Fruit fly (Drosophila melanogaster) Kc167 (cell line): ENCODE data around the gene hid.

ENCODE experiments used
- Myc ChIP-seq: fragments of >200 bp; optimal IDR thresholded peaks from 2 replicates; lab custom pipeline; 2017; ENCODE audit warnings: missing external identifiers
- Sin3A ChIP-seq: fragments of >200 bp; optimal IDR thresholded peaks from 2 replicates; lab custom pipeline; 2018; ENCODE audit warnings: missing external identifiers
- h ChIP-seq: fragments of >200 bp; optimal IDR thresholded peaks from 3 replicates; lab custom pipeline; 2018; ENCODE audit warnings: missing external identifiers
- insv ChIP-seq: fragments of >200 bp; optimal IDR thresholded peaks from 3 replicates; lab custom pipeline; 2018; ENCODE audit warnings: missing external identifiers
- psq ChIP-seq: fragments of >200 bp; optimal IDR thresholded peaks from 2 replicates; lab custom pipeline; 2017; ENCODE audit warnings: missing external identifiers
- ttk ChIP-seq: sonication (Bioruptor generic); optimal IDR thresholded peaks from 2 replicates; lab custom pipeline; 2017; ENCODE audit warnings: missing external identifiers

Gene hid

DNA sequence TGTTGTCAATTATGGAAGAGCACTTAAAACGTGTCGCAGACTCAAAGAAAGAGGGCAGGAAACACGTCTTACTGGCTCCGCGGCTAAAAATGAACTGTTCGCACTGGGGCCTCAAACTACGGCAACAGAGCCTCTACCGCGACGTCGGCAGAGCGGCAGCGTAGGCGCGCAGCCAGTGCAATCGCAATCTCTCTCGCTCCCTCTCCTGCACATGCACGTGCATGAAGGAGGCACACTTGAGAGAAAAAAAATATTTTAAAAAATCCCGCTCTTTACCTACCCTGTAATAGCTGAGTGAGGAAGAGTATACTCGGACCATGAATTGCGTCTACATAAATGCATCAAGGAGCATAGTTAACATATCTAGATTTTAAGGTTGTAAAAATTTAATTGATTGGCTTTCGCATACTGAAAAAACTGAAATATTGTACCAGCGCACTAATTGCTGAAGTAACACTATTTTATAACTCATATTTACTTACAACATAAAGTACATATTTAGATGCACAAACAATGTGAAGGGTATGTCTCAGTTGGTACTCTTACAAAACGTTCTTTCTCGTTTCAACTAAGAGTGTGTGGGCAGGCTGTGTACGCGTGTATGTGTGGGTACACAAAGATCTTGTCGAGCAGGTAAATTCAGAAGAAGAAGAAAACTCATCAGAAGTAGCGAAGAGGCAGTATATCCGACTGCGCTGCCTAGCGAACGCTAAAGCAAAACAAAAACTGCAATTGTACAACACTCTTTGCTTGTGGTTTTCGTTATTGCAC is at the start of gene hid:
Gene hid (minus strand): TSS at position 100 of the 771 bp plus-strand sequence.
- TF ChIP-seq h (lab: Kevin White, UChicago), result no peak
- no peak for TF ChIP-seq psq (lab: Kevin White, UChicago)
- no peak for TF ChIP-seq Sin3A (lab: Kevin White, UChicago)
- TF ChIP-seq ttk (lab: Kevin White, UChicago), result no peak
- no peak for TF ChIP-seq insv (lab: Kevin White, UChicago)
- TF ChIP-seq Myc (lab: Kevin White, UChicago), result no peak

DNA sequence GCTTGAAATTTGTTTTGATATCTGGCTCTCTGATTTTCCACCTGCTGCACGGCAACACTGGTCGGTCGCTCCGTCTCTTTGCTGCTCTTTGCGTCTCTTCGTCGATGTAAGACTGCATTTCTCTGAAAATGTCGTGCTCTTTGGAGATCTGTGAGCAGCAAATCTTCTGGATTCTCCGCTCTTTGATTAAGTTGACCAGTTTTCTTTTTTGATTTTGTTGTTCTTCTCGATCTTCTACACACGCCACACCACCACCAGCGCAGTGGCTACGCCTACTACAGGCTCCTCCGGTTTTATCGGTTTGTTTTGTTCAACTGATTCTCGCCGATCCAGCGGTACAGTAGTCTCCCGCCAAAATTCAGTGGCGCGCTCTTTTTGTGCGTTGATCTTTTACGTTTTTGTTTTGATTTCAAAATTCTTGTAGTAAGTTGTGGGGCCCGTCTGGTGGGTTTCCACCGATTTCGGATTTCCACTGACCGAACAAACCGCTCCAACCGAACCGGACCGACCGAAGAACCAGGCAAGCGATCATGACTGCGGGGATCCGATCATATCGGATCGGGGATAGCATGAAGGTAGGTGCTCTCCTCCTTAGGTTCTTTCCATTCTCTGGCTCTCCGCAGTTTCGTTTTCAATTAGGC is 48.9 kb upstream of the hid start:
- no peak for TF ChIP-seq psq (lab: Kevin White, UChicago)
- no peak for TF ChIP-seq insv (lab: Kevin White, UChicago)
- TF ChIP-seq h (lab: Kevin White, UChicago), result no peak
- no peak for TF ChIP-seq ttk (lab: Kevin White, UChicago)
- no peak for TF ChIP-seq Sin3A (lab: Kevin White, UChicago)
- no peak for TF ChIP-seq Myc (lab: Kevin White, UChicago)

DNA sequence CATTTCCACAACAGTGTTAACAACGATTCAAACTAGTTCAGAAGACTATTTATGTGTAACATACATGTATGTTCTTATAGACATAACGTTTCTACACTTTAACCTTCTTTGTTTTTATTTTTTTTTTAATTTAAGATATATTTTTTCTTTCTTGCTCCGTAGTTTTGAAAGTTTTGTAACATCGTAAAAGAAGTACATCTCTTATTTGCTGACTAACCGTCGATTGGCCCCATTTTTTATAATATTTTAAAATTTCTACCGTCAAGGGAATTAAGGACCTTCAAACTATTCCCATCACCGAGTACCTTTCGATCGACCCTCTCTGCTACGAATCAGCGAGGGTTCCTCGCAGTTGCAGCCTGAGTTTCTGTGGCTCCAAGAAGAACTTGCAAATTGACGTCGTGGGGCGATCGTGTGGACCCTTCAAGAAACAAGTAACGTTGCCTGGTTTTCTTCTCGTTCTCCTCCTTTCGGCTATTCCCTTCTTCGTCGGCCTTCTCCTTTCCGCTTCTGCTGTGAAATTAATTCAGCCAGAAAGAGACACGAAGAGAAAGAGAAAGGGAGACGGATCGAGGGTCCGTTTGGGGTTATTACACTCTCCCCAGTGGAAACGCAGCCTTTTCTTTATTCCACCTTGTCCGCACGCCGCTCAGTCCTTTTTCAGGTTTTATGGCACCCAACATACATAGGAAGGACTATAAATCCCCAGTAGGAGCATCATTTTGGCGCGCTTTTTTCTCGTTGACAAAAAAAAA is 47.7 kb upstream of the hid start:
- no peak for TF ChIP-seq h (lab: Kevin White, UChicago)
- no peak for TF ChIP-seq ttk (lab: Kevin White, UChicago)
- TF ChIP-seq psq (lab: Kevin White, UChicago), result no peak
- TF ChIP-seq Myc (lab: Kevin White, UChicago), result no peak
- no peak for TF ChIP-seq insv (lab: Kevin White, UChicago)
- TF ChIP-seq Sin3A (lab: Kevin White, UChicago), result no peak

DNA sequence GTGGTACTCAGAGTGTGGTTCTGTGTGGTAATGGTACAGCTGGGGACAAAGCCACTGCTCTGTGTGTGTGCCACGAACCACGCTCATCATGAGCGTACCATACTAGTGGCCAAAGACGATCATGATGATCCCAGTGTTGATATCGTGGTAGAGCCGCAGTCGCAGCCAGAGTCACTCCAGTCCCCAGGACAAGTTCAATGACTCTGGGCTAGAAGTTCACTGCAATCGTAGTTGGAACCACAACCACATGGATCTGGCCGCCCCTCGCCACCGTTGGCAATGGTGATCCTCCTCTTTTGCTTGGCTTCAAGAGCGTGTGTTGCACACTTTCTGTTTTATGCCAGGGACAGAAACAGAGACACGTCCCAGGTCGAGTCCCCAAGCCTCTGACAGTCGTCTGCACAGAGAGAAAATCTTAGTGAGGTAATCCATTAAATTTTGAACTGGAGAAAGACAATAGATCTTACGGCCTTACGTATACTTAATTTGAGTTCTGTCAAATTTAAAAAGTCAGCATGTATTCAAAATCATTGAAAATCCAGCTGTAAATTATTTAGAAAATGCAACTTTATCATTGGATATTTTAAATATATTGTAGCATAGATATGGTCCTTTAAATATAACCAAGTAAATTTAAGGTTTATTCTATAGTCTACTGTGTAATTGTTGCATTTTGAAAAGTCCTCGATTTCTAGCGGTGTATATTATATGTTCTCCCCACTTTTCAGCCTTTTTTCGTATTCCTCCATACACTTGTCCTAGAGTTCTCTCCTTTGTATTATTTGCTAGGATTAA is 46.7 kb upstream of the hid start:
- TF ChIP-seq psq (lab: Kevin White, UChicago) (no peak), insv (lab: Kevin White, UChicago) (no peak), Myc (lab: Kevin White, UChicago) (no peak), Sin3A (lab: Kevin White, UChicago) (no peak), h (lab: Kevin White, UChicago) (no peak), ttk (lab: Kevin White, UChicago) (no peak)

DNA sequence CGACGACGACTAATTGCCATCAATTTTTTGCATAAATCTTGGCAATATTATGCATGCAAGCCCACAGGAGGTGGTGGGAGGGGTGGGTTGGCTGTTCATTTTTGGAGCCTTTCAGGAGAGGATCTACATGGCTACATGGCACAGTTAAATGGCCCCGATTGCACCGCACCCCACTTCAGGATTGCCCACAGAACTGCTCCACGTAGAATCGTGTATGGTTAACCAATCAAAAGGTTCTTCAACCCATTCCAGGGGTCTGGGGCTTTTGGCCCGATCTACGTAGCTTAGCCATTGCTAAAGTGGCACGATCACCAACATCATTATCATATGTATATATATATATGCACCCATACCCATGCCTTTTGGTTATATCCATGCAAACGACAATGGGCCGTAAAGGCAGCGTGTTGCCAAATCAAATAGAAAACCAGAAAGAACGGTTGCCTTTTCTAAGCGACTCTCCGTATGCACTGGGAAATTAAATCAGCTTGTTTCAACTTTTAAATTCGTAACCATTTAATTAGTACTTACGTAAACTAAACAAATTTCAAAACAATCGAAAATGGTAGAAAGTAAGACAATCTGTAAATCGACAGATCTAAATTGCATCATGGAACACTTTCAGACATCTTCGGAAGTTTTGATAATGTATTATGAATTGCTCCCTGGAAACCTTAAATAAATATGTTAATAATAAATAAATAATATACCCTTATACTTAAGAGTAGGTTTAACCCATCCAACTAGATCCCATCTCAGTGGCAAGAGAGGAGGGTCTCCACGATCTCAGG is 45.8 kb upstream of the hid start:
- TF ChIP-seq h (lab: Kevin White, UChicago), result no peak
- TF ChIP-seq Myc (lab: Kevin White, UChicago), result no peak
- TF ChIP-seq ttk (lab: Kevin White, UChicago), result no peak
- no peak for TF ChIP-seq psq (lab: Kevin White, UChicago)
- no peak for TF ChIP-seq Sin3A (lab: Kevin White, UChicago)
- no peak for TF ChIP-seq insv (lab: Kevin White, UChicago)

DNA sequence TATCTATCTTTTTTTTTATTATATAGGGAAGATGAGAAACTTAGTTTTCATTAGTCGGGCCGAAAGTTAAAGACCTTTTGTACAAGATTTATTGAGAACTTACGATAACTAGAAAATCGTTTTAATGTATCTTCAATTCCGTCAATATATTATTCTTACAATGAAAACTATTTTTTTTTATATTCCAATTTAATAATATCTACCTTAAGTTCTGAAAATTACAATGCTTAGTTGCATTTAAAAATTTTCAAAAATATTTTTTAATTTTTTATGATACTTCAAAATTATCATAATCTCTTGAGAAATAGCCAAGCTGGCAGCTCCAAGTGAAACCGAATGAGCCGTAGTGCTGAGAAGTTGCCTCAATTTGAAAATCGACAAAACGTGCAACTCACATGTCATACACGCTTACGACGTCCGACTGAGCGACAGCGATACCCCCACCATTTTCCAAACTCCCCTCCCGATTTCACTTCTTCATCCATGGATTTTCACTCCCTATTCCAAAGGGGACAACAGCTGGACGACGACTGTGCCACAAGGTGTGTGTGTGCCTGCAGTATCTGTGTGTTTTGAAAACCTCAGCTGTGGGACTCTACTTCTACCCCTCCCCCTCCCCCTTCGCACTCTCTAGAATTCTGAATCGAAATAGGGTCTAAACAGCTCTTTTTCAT is 43.6 kb upstream of the hid start:
- TF ChIP-seq ttk (lab: Kevin White, UChicago), result no peak
- no peak for TF ChIP-seq Sin3A (lab: Kevin White, UChicago)
- no peak for TF ChIP-seq Myc (lab: Kevin White, UChicago)
- no peak for TF ChIP-seq psq (lab: Kevin White, UChicago)
- no peak for TF ChIP-seq h (lab: Kevin White, UChicago)
- TF ChIP-seq insv (lab: Kevin White, UChicago), result no peak

DNA sequence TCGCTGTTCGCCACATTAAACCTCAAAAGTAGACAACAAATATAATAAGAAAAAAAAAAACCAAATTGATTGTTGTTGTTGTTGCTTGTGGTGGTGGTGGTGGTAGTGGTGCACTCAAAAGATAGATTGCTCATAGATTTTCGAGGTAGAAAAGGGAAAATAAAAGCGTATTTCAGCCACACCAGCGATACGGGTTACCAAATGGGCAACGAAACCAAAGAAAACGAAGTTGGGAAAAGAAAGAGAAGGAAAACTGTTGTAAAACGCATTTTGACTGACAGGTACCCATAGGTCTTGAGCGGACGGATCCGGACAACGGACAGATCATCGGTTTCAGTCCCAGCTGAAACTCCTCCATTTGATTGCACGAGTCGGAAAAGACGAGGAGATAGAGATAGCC is 43.1 kb upstream of the hid start:
- no peak for TF ChIP-seq Myc (lab: Kevin White, UChicago)
- no peak for TF ChIP-seq ttk (lab: Kevin White, UChicago)
- no peak for TF ChIP-seq h (lab: Kevin White, UChicago)
- no peak for TF ChIP-seq psq (lab: Kevin White, UChicago)
- no peak for TF ChIP-seq insv (lab: Kevin White, UChicago)
- no peak for TF ChIP-seq Sin3A (lab: Kevin White, UChicago)

DNA sequence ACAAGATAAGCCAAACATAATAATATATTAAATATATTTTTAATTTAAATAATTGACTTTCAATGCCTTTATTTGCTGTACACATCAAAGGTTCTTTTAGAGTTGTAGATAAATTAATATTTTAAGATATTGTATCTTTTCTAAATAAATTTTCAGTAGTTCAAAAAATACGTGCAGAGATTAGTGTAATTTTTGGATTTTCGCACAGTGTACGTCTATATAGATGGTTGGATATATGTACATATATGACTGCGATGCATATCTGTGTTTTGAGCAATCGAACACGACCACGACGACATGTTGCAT is 41.9 kb upstream of the hid start:
- TF ChIP-seq Sin3A (lab: Kevin White, UChicago) (no peak), ttk (lab: Kevin White, UChicago) (no peak), Myc (lab: Kevin White, UChicago) (no peak), h (lab: Kevin White, UChicago) (no peak), psq (lab: Kevin White, UChicago) (no peak), insv (lab: Kevin White, UChicago) (no peak)

DNA sequence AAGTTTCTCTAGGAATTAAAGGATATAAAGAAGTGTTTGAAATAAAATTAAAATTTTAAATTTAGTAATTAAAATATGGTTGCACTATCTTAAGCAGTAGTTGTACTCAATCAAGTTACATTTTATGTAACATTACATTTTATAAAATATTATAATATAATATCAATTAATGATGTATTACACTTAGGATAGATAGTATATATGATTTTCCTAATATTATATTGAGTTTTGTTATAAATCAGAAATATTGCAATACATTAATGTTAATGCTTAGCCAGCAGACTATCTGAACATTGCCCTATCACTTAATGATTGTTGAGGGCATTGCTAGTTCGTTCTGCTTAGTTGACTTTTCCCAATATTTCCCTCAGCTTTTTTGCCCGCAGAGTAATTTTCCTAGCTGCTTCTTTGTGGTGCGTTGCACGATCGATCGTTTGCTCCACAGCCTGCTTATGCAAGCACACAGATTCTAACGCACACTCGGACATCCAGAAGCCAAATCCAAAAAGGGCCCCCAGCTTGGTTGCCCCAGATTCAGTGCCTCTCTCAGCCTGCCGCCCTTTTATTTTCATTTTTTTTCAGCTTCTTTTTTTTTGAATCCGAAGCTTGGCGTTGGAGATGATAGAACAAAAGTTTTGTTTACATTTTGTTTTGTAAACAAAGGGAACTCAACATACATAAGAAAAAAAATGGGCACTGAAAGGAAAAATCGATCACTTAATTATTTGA is 41.4 kb upstream of the hid start:
- TF ChIP-seq insv (lab: Kevin White, UChicago), result no peak
- TF ChIP-seq psq (lab: Kevin White, UChicago), result no peak
- no peak for TF ChIP-seq Sin3A (lab: Kevin White, UChicago)
- TF ChIP-seq h (lab: Kevin White, UChicago), result no peak
- TF ChIP-seq ttk (lab: Kevin White, UChicago), result no peak
- TF ChIP-seq Myc (lab: Kevin White, UChicago), result no peak
